Fruit fly (Drosophila melanogaster) whole organism, embryonic: ENCODE measurements around the gene CG42758.

Source experiments
- Bteb2 ChIP-seq: fragments of 200-800 bp; sonication (Bioruptor generic); optimal IDR thresholded peaks from 2 replicates; lab custom pipeline; 2016; ENCODE audit warnings: missing biosample characterization, missing genetic modification characterization
- Jarid2 ChIP-seq: fragments of 200-800 bp; sonication (Bioruptor generic); optimal IDR thresholded peaks from 3 replicates; lab custom pipeline; 2017; ENCODE audit warnings: mild to moderate bottlenecking, missing biosample characterization, missing genetic modification reagents, missing genetic modification characterization

DNA sequence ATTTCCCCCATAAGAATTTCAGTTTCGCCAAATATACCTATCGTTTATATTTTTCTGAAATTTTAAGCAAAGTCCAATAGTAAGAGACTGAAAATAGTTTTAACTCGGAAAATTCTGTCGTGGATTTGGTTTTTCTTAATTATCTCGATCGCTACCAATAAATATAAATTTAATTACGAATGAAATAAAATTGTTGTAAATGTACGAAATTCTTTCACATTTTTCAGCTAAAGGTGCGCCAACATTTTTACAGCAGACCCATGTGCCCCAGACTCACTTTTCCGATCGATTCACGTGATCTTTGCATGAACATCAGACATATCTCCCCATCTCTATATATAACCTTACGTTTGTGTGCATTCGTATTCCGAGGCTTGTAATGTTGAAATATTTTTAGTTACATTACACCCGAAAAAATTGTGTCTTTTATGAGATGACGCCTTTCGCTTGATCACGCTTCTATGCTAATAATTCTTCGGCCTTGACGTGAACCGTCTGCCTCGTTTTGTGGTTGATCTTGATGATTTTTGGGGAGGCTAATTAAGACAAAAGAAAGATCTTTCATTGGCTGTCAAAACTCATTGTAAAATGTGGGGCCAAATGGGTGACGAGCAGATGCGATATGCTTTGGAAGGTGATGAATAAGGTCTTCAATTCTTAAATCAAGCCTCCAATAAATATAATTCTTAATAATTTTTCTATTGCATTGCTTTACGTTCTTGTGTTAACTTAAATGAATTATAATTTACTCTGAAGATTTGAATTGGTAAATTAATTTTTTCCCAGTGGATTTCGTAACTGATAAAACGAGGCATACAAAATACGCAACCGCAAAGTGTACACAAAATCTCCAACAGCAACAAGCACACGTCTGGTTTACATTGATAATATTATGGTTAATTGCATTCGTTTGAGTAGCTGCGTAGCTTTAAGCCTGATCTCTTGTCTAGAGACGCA is 22.0 kb upstream of the CG42758 start:
- TF ChIP-seq Bteb2 (GFP tag; lab: Kevin White, UChicago): no peak
- peak; percentile 33 for TF ChIP-seq Jarid2 (GFP tag; lab: Kevin White, UChicago)
